Worm (Caenorhabditis elegans) whole organism, L1 larva: ENCODE measurements around the gene ZK470.1.
"Not testable (repeated sequence)": the region's sequence is repeated elsewhere in the genome, so short reads cannot be mapped to it uniquely, and the experiment has no call there.

Experiments
- C16A3.4 ChIP-seq: fragments of 150-350 bp; optimal IDR thresholded peaks from 2 replicates; lab custom pipeline; 2014; ENCODE audit warnings: missing biosample characterization, missing genetic modification characterization
- C34B4.2 ChIP-seq: sonication (generic microtip); optimal IDR thresholded peaks from 2 replicates; lab custom pipeline; 2017; ENCODE audit warnings: mild to moderate bottlenecking, missing genetic modification characterization, missing compliant biosample characterization
- aly-2 ChIP-seq: fragments of 150-350 bp; optimal IDR thresholded peaks from 2 replicates; lab custom pipeline; 2014; ENCODE audit warnings: missing biosample characterization, missing genetic modification characterization
- ceh-8 ChIP-seq: fragments of 200-800 bp; sonication (Bioruptor generic); optimal IDR thresholded peaks from 2 replicates; lab custom pipeline; 2018; ENCODE audit warnings: mild to moderate bottlenecking, missing genetic modification characterization, moderate library complexity, missing compliant biosample characterization
- ceh-82 ChIP-seq, 3 experiments: fragments of 150-350 bp in 1 of 3; sonication (generic microtip) in 2 of 3; optimal IDR thresholded peaks; 2 replicates each; lab custom pipeline; 2014 to 2017; ENCODE audit warnings: missing biosample characterization in 3 of 3, missing genetic modification characterization in 3 of 3
- dpl-1 ChIP-seq, 3 experiments: fragments of 150-350 bp in 2 of 3; sonication (generic microtip) in 1 of 3; optimal IDR thresholded peaks; 2 replicates each; lab custom pipeline; 2014 to 2017; ENCODE audit warnings: missing biosample characterization in 3 of 3, missing genetic modification characterization in 3 of 3, missing genetic modification reagents in 3 of 3
- dsc-1 ChIP-seq: sonication (generic microtip); optimal IDR thresholded peaks from 2 replicates; lab custom pipeline; 2016; ENCODE audit warnings: mild to moderate bottlenecking, missing genetic modification characterization, missing compliant biosample characterization
- efl-1 ChIP-seq, 4 experiments: fragments of 150-350 bp; optimal IDR thresholded peaks in 3 of 4; peaks in 1 of 4; 1 replicate in 1 of 4; 2 replicates in 3 of 4; lab custom pipeline; 2014; ENCODE audit warnings: missing biosample characterization in 2 of 4, missing genetic modification characterization in 2 of 4, missing genetic modification reagents in 2 of 4
- efl-3 ChIP-seq: fragments of 200-800 bp; sonication (Bioruptor generic); optimal IDR thresholded peaks from 2 replicates; lab custom pipeline; 2018; ENCODE audit warnings: mild to moderate bottlenecking, missing genetic modification characterization, missing compliant biosample characterization
- elt-2 ChIP-seq: sonication (generic microtip); optimal IDR thresholded peaks from 2 replicates; lab custom pipeline; 2016; ENCODE audit warnings: missing genetic modification characterization, mild to moderate bottlenecking, inconsistent platforms, missing compliant biosample characterization, missing genetic modification reagents
- elt-3 ChIP-seq, 6 experiments: fragments of 150-350 bp in 1 of 6; sonication (generic microtip); optimal IDR thresholded peaks; 2 replicates each; lab custom pipeline; 2017 to 2018; ENCODE audit warnings: missing biosample characterization in 6 of 6, missing genetic modification characterization in 6 of 6, inconsistent platforms in 1 of 6
- fkh-4 ChIP-seq: sonication (generic microtip); optimal IDR thresholded peaks from 2 replicates; lab custom pipeline; 2016; ENCODE audit warnings: missing compliant biosample characterization, missing genetic modification characterization, borderline replicate concordance
- fkh-8 ChIP-seq: sonication (generic microtip); optimal IDR thresholded peaks from 2 replicates; lab custom pipeline; 2016; ENCODE audit warnings: mild to moderate bottlenecking, missing genetic modification characterization, missing compliant biosample characterization
- grh-1 ChIP-seq: fragments of 200-800 bp; sonication (Bioruptor generic); IDR thresholded peaks from 2 replicates; pipeline ENCODE4 v1.3.6; 2022; ENCODE audit warnings: missing genetic modification reagents, missing genetic modification characterization, missing compliant biosample characterization
- hlh-17 ChIP-seq: fragments of 200-800 bp; sonication (Bioruptor generic); optimal IDR thresholded peaks from 2 replicates; lab custom pipeline; 2018; ENCODE audit warnings: missing genetic modification characterization, mild to moderate bottlenecking, missing compliant biosample characterization, moderate library complexity, borderline replicate concordance
- hpl-2 ChIP-seq: fragments of 150-350 bp; optimal IDR thresholded peaks from 2 replicates; lab custom pipeline; 2014; ENCODE audit warnings: missing biosample characterization, missing genetic modification reagents, missing genetic modification characterization
- irx-1 ChIP-seq: sonication (generic microtip); optimal IDR thresholded peaks from 2 replicates; lab custom pipeline; 2016; ENCODE audit warnings: missing genetic modification characterization, missing compliant biosample characterization
- isw-1 ChIP-seq: fragments of 200-800 bp; sonication (Bioruptor generic); IDR thresholded peaks from 2 replicates; pipeline ENCODE4 v1.3.6; 2022; ENCODE audit warnings: missing genetic modification characterization, missing compliant biosample characterization
- jun-1 ChIP-seq: fragments of 150-350 bp; optimal IDR thresholded peaks from 2 replicates; lab custom pipeline; 2014; ENCODE audit warnings: missing biosample characterization, missing genetic modification reagents, missing genetic modification characterization
- lin-13 ChIP-seq: fragments of 150-350 bp; optimal IDR thresholded peaks from 2 replicates; lab custom pipeline; 2014; ENCODE audit warnings: missing biosample characterization, missing genetic modification reagents, missing genetic modification characterization
- lin-14 ChIP-seq: fragments of 200-800 bp; sonication (Bioruptor generic); optimal IDR thresholded peaks from 2 replicates; lab custom pipeline; 2018; ENCODE audit warnings: mild to moderate bottlenecking, missing genetic modification characterization, moderate library complexity, missing compliant biosample characterization
- lin-35 ChIP-seq, 2 experiments: fragments of 150-350 bp; optimal IDR thresholded peaks; 2 replicates each; lab custom pipeline; 2014; ENCODE audit warnings: missing biosample characterization in 2 of 2, missing genetic modification characterization in 2 of 2, missing genetic modification reagents in 2 of 2
- lir-3 ChIP-seq: sonication (generic microtip); optimal IDR thresholded peaks from 2 replicates; lab custom pipeline; 2016; ENCODE audit warnings: mild to moderate bottlenecking, missing genetic modification characterization, moderate library complexity, missing compliant biosample characterization; ENCODE audit not compliant: poor library complexity
- lsy-2 ChIP-seq, 2 experiments: fragments of 150-350 bp; optimal IDR thresholded peaks; 2 replicates each; lab custom pipeline; 2014; ENCODE audit warnings: missing biosample characterization in 2 of 2, missing genetic modification characterization in 2 of 2
- mdl-1 ChIP-seq, 2 experiments: fragments of 150-350 bp; optimal IDR thresholded peaks; 2 replicates each; lab custom pipeline; 2014 to 2017; ENCODE audit warnings: missing biosample characterization in 2 of 2, missing genetic modification characterization in 2 of 2, inconsistent platforms in 1 of 2
- nhr-19 ChIP-seq: fragments of 200-800 bp; sonication (Bioruptor generic); conservative IDR thresholded peaks from 2 replicates; pipeline ENCODE4 v1.3.6; 2022; ENCODE audit warnings: missing genetic modification characterization, missing compliant biosample characterization
- nhr-20 ChIP-seq: sonication (generic microtip); optimal IDR thresholded peaks from 2 replicates; lab custom pipeline; 2016; ENCODE audit warnings: mild to moderate bottlenecking, missing genetic modification characterization, missing compliant biosample characterization
- nhr-47 ChIP-seq: sonication (generic microtip); optimal IDR thresholded peaks from 2 replicates; lab custom pipeline; 2016; ENCODE audit warnings: mild to moderate bottlenecking, missing genetic modification characterization, moderate library complexity, missing compliant biosample characterization
- nhr-90 ChIP-seq: sonication (generic microtip); optimal IDR thresholded peaks from 2 replicates; lab custom pipeline; 2016; ENCODE audit warnings: mild to moderate bottlenecking, missing genetic modification characterization, missing compliant biosample characterization; ENCODE audit not compliant: poor library complexity
- pax-3 ChIP-seq: fragments of 200-800 bp; sonication (Bioruptor generic); optimal IDR thresholded peaks from 2 replicates; lab custom pipeline; 2018; ENCODE audit warnings: mild to moderate bottlenecking, missing genetic modification characterization, moderate library complexity, missing compliant biosample characterization
- rnt-1 ChIP-seq: sonication (generic microtip); optimal IDR thresholded peaks from 2 replicates; lab custom pipeline; 2016; ENCODE audit warnings: mild to moderate bottlenecking, missing genetic modification characterization, moderate library complexity, missing compliant biosample characterization
- skn-1 ChIP-seq: fragments of 150-350 bp; optimal IDR thresholded peaks from 2 replicates; lab custom pipeline; 2014; ENCODE audit warnings: missing biosample characterization, missing genetic modification characterization
- snu-23 ChIP-seq: sonication (generic microtip); optimal IDR thresholded peaks from 2 replicates; lab custom pipeline; 2016; ENCODE audit warnings: missing genetic modification characterization, missing compliant biosample characterization
- tlp-1 ChIP-seq: fragments of 150-350 bp; optimal IDR thresholded peaks from 2 replicates; lab custom pipeline; 2014; ENCODE audit warnings: missing biosample characterization, missing genetic modification characterization
- xbp-1 ChIP-seq: sonication (generic microtip); optimal IDR thresholded peaks from 2 replicates; lab custom pipeline; 2016; ENCODE audit warnings: missing genetic modification characterization, missing compliant biosample characterization
- zip-4 ChIP-seq: fragments of 200-800 bp; sonication (Bioruptor generic); optimal IDR thresholded peaks from 2 replicates; lab custom pipeline; 2018; ENCODE audit warnings: mild to moderate bottlenecking, missing genetic modification characterization, moderate library complexity, missing compliant biosample characterization
- ztf-11 ChIP-seq, 2 experiments: sonication (generic microtip); optimal IDR thresholded peaks; 2 replicates each; lab custom pipeline; 2016 to 2017; ENCODE audit warnings: missing genetic modification characterization in 2 of 2, missing biosample characterization in 1 of 2, missing compliant biosample characterization in 1 of 2

ZK470.1 gene

ce11 chrX:4196431-4196830, 32.9 kb downstream of the ZK470.1 start, which contains the start of gene F20B6.4:
F20B6.4 (minus strand) TSS chrX:4196531.
- TF ChIP-seq lin-14 (GFP tag; lab: Kevin White, UChicago) (peak; percentile 42), hlh-17 (no peak)

ce11 chrX:4199829-4200228, 36.3 kb downstream of the ZK470.1 start, which contains the start of gene F20B6.5:
F20B6.5 (minus strand) TSS chrX:4199929.
- TF ChIP-seq tlp-1 (tag; lab: Kevin White, UChicago); rnt-1 (tag; lab: Kevin White, UChicago); efl-3 (GFP tag; lab: Kevin White, UChicago): not testable (repeated sequence)

- TF ChIP-seq ztf-11 (tag; optimal IDR thresholded peaks at IDR 0.05; lab: Kevin White, UChicago); fkh-4; ceh-8 (GFP tag; lab: Kevin White, UChicago): not testable (repeated sequence)
- TF ChIP-seq, all 84 proteins: peak for 0; not testable (repeated sequence) for 84
Observed at ce11 chrX:4202114-4202513, 38.6 kb downstream of the ZK470.1 start, which contains the start of gene F20B6.6. F20B6.6 (minus strand) TSS chrX:4202214.

- TF ChIP-seq xbp-1 (tag; lab: Kevin White, UChicago); snu-23 (GFP tag; lab: Kevin White, UChicago); irx-1 (tag; lab: Kevin White, UChicago): not testable (repeated sequence)
Observed at ce11 chrX:4207385-4207784, 43.9 kb downstream of the ZK470.1 start, which contains the start of gene F20B6.9. F20B6.9 (minus strand) TSS chrX:4207485.

ce11 chrX:4208495-4208894, 45.0 kb downstream of the ZK470.1 start:
- TF ChIP-seq isw-1, result no peak
- peak in 1 of 3 experiments; percentile 1 for TF ChIP-seq dpl-1 (GFP tag; optimal IDR thresholded peaks at IDR 0.05; lab: Kevin White, UChicago)
- TF ChIP-seq zip-4 (GFP tag; lab: Kevin White, UChicago), result peak; percentile 8
- TF ChIP-seq nhr-47, result no peak
- 0 out of 2 replicates have a peak, but pooled peaks have one; percentile 33 for TF ChIP-seq grh-1 (GFP tag; lab: Robert Waterston, UW)
- TF ChIP-seq elt-2, result peak; percentile 40
- peak; percentile 50 for TF ChIP-seq fkh-8
- TF ChIP-seq lsy-2 (tag; optimal IDR thresholded peaks at IDR 0.05; lab: Kevin White, UChicago), result peak in 1 of 2 experiments; percentile 17
- TF ChIP-seq C16A3.4 (tag; lab: Kevin White, UChicago), result peak; percentile 29
- peak; percentile 22 for TF ChIP-seq lir-3 (tag; lab: Kevin White, UChicago)
- no peak for TF ChIP-seq hpl-2
- no peak for TF ChIP-seq aly-2
- TF ChIP-seq pax-3 (tag; lab: Kevin White, UChicago), result peak; percentile 5
- no peak for TF ChIP-seq nhr-20 (tag; lab: Kevin White, UChicago)
- no peak for TF ChIP-seq efl-3 (GFP tag; lab: Kevin White, UChicago)
- TF ChIP-seq ceh-82 (tag; optimal IDR thresholded peaks at IDR 0.05; lab: Kevin White, UChicago), result peak in 2 of 3 experiments; percentile 23 to 60
- TF ChIP-seq nhr-90 (tag; lab: Kevin White, UChicago), result peak; percentile 50
- TF ChIP-seq elt-3 (tag; optimal IDR thresholded peaks at IDR 0.05; lab: Kevin White, UChicago), result peak in 2 of 6 experiments; percentile 47 to 52
- TF ChIP-seq lin-13 (GFP tag; lab: Kevin White, UChicago), result no peak
- TF ChIP-seq jun-1 (tag; lab: Kevin White, UChicago), result peak; percentile 74
- no peak for TF ChIP-seq C34B4.2 (tag; lab: Kevin White, UChicago)
- TF ChIP-seq mdl-1 (tag; optimal IDR thresholded peaks at IDR 0.05; lab: Kevin White, UChicago), result peak in 1 of 2 experiments; percentile 38
- TF ChIP-seq lin-35 (GFP tag; optimal IDR thresholded peaks at IDR 0.05; lab: Kevin White, UChicago), result peak in 1 of 2 experiments; percentile 75
- TF ChIP-seq skn-1, result peak; percentile 27
- TF ChIP-seq efl-1 (optimal IDR thresholded peaks at IDR 0.05; lab: Kevin White, UChicago), result peak in 1 of 2 experiments; percentile 22
- peak in 1 of 2 experiments; percentile 42 for TF ChIP-seq efl-1 (GFP tag; optimal IDR thresholded peaks at IDR 0.05 in 1 of 2; lab: Kevin White, UChicago)
- no peak; the same call in 1 of the 2 replicates for TF ChIP-seq nhr-19
- no peak for TF ChIP-seq dsc-1 (tag; lab: Kevin White, UChicago)
